Fruit fly (Drosophila melanogaster): Measurements from ENCODE around the gene CG31787.

DNA sequence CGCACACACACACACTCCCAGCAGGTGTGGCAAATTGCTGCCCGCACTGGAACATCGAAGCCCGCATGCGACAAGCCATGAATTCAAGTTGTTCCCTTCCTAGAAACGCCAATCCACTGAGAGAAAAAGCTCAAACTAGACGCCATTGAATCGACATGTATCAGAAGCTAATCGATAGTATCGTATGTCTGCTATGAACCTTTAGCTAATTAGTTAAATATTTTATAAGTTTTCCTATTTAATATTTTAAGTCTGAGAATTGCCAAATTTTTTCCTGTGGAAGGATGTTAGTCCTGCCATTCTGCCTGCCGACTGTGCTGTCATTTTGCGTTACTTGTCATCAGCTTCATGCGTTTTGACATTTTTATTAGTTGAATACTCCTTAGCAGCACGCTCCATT is 17.7 kb downstream of the CG31787 start:
- TF ChIP-seq Abd-B (GFP tag; optimal IDR thresholded peaks at IDR 0.05) (no peak), fru (GFP tag; optimal IDR thresholded peaks at IDR 0.05) (no peak), sage (GFP tag; optimal IDR thresholded peaks at IDR 0.05) (no peak), CG32264 (GFP tag; optimal IDR thresholded peaks at IDR 0.05) (no peak), Dfd (GFP tag; optimal IDR thresholded peaks at IDR 0.05) (no peak), foxo (GFP tag; optimal IDR thresholded peaks at IDR 0.05) (no peak), N (GFP tag; optimal IDR thresholded peaks at IDR 0.05) (no peak), psq (GFP tag; optimal IDR thresholded peaks at IDR 0.05) (no peak), pan (optimal IDR thresholded peaks at IDR 0.05) (no peak), Dif (GFP tag; optimal IDR thresholded peaks at IDR 0.05; ENCODE audit: partially characterized antibody) (no peak)

All from whole organism, wandering third instar larva.